Worm (Caenorhabditis elegans): ENCODE measurements around the gene R07B7.9.

Gene R07B7.9

DNA sequence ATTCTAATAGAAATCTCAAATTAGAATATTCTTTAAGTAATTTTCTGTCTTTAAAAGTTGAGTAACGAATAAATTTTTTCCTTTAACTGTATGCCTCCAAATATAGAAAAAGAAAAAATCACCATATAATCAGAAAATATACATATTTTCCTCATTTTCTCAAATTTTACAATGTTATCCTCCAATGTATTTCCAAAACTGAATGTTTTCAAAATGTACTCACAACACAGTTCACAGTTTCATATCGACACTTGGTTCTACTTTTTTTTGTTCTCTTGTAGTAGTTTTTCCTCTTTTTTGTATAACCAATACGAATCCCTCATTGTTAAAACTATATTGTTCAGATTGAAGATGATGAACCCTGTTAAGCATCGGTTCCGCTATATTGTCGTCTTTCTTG is 26.6 kb downstream of the R07B7.9 start, which contains the start of gene F10C2.7:
F10C2.7 (plus strand) TSS at position 301 of the 400 bp plus-strand sequence.
- TF ChIP-seq mdl-1 (tag; optimal IDR thresholded peaks at IDR 0.05) (no peak), ztf-4 (tag; optimal IDR thresholded peaks at IDR 0.05) (no peak), nhr-23 (tag; optimal IDR thresholded peaks at IDR 0.05) (no peak), C34F6.9 (tag; optimal IDR thresholded peaks at IDR 0.05) (no peak), aly-2 (tag; optimal IDR thresholded peaks at IDR 0.05) (no peak), mbf-1 (tag; optimal IDR thresholded peaks at IDR 0.05) (no peak), blmp-1 (tag; optimal IDR thresholded peaks at IDR 0.05; ENCODE audit: insufficient read depth) (no peak), ceh-82 (tag; optimal IDR thresholded peaks at IDR 0.05) (no peak), nhr-129 (tag; optimal IDR thresholded peaks at IDR 0.05) (no peak), lin-39 (tag; optimal IDR thresholded peaks at IDR 0.05) (no peak), dmd-4 (tag; optimal IDR thresholded peaks at IDR 0.05) (no peak), sem-4 (tag; optimal IDR thresholded peaks at IDR 0.05) (no peak), F13H6.1 (tag; optimal IDR thresholded peaks at IDR 0.05) (no peak)

DNA sequence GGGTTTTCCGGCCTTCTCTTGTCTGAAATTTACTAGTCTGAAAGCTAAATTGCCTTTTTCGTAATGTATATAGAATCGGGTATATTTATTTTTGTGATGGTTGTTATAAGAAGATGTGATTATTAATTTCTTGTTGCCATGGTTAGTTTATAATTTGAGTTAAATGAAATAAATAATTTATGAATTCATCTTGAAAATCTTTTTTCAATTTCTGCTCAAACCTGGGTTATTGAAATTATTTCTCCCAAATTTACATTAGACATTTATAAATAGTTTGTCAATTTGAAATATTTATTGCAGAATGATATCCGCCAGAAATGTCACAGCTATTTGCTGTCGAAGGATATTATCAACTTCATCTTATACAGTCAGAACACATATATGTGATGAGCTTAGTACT is 31.7 kb downstream of the R07B7.9 start, which contains the start of gene dars-2:
dars-2 (plus strand) TSS at position 301 of the 400 bp plus-strand sequence.
- TF ChIP-seq lin-11 (tag; optimal IDR thresholded peaks at IDR 0.05): no peak
- no peak for TF ChIP-seq lin-39 (tag; optimal IDR thresholded peaks at IDR 0.05)
- TF ChIP-seq elt-3 (tag; optimal IDR thresholded peaks at IDR 0.05): no peak
- no peak for TF ChIP-seq lsy-2 (tag; optimal IDR thresholded peaks at IDR 0.05)
- TF ChIP-seq ZK546.5 (tag; optimal IDR thresholded peaks at IDR 0.05): no peak
- no peak for TF ChIP-seq nhr-23 (tag; optimal IDR thresholded peaks at IDR 0.05)
- TF ChIP-seq unc-62 (GFP tag; optimal IDR thresholded peaks at IDR 0.05): no peak
- TF ChIP-seq nhr-237 (tag; optimal IDR thresholded peaks at IDR 0.05): no peak
- no peak for TF ChIP-seq ztf-1 (GFP tag; conservative IDR thresholded peaks at IDR 0.05)
- no peak for TF ChIP-seq snpc-4 (tag; optimal IDR thresholded peaks at IDR 0.05)
- TF ChIP-seq egl-27 (tag; optimal IDR thresholded peaks at IDR 0.05): no peak
- no peak for TF ChIP-seq ztf-4 (tag; optimal IDR thresholded peaks at IDR 0.05)

DNA sequence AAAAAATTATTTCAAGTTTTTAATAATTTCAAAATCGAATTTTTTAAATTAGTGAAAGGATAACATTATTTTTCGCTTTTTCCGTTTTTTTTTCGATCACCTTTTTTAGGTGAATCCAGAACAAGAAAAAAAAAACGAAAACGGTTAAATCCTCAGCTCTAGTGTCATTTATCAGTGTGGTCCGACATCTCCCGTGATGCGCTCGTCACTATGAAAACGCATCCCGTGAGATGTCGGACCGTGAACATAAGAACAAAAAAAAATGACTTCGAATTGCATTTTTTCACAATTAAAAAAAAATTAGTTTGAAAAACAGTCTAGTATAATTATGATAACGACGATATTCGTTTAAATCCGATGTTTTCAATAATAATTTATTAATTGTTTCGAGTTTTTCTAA is 32.4 kb downstream of the R07B7.9 start:
- TF ChIP-seq snpc-4 (tag; optimal IDR thresholded peaks at IDR 0.05) (peak; percentile 57), ztf-4 (tag; optimal IDR thresholded peaks at IDR 0.05) (no peak)

DNA sequence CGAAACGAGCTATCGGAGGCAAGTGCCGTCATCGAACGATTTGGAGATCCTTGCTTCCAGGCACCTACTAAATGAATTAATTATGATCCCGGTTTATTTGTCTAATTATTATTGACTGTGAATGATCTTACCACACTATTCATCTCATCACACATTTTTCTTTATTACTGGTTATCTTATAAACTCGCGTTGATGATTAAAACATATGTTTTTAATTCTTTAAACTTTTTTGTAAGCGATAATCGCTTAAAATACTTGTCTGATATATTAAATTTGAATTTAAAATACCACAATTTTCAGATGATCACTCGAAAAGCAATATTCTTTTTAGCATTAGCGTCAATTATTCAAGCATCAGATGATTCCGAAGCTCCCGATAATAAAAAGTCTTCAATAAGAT is 35.0 kb downstream of the R07B7.9 start, which contains the start of gene F10C2.5:
F10C2.5 (plus strand) TSS at position 301 of the 400 bp plus-strand sequence.
- TF ChIP-seq sem-4 (tag; optimal IDR thresholded peaks at IDR 0.05): no peak
- no peak for TF ChIP-seq sma-9 (GFP tag; optimal IDR thresholded peaks at IDR 0.05)
- no peak for TF ChIP-seq sma-9 (tag; optimal IDR thresholded peaks at IDR 0.05)
- TF ChIP-seq Y55F3AM.14 (GFP tag; optimal IDR thresholded peaks at IDR 0.05): no peak
- TF ChIP-seq nhr-12 (tag; optimal IDR thresholded peaks at IDR 0.05): no peak
- TF ChIP-seq nhr-237 (tag; optimal IDR thresholded peaks at IDR 0.05): no peak
- no peak for TF ChIP-seq unc-39 (tag; optimal IDR thresholded peaks at IDR 0.05)
- no peak for TF ChIP-seq ztf-1 (GFP tag; conservative IDR thresholded peaks at IDR 0.05)
- TF ChIP-seq elt-1 (tag; optimal IDR thresholded peaks at IDR 0.05): no peak
- TF ChIP-seq mbf-1 (tag; optimal IDR thresholded peaks at IDR 0.05): no peak
- no peak for TF ChIP-seq crh-2 (tag; optimal IDR thresholded peaks at IDR 0.05)
- TF ChIP-seq C34F6.9 (tag; optimal IDR thresholded peaks at IDR 0.05): no peak
- TF ChIP-seq alr-1 (tag; optimal IDR thresholded peaks at IDR 0.05): no peak
- no peak for TF ChIP-seq nhr-25 (tag; optimal IDR thresholded peaks at IDR 0.05)
- TF ChIP-seq ztf-4 (tag; optimal IDR thresholded peaks at IDR 0.05): no peak
- TF ChIP-seq nhr-10 (tag; optimal IDR thresholded peaks at IDR 0.05): no peak
- no peak for TF ChIP-seq unc-55 (GFP tag; optimal IDR thresholded peaks at IDR 0.05)
- no peak for TF ChIP-seq fos-1 (tag; optimal IDR thresholded peaks at IDR 0.05)
- TF ChIP-seq nhr-77 (tag; optimal IDR thresholded peaks at IDR 0.05): no peak

Data from whole organism, L2 larva.